Fruit fly (Drosophila melanogaster) whole organism, embryonic: ENCODE data around the gene CG32195.
A peak's percentile ranks its signal among the peaks of the same experiment; 100 is the strongest.

Source experiments
- C15 ChIP-seq: fragments of 200-800 bp; sonication (Bioruptor generic); IDR thresholded peaks from 3 replicates; pipeline ENCODE4 v1.3.6; 2022; ENCODE audit warnings: missing biosample characterization, missing genetic modification characterization
- CG10147 ChIP-seq: fragments of 200-800 bp; sonication (Bioruptor generic); optimal IDR thresholded peaks from 2 replicates; lab custom pipeline; 2019; ENCODE audit warnings: missing biosample characterization, mild to moderate bottlenecking, missing genetic modification characterization, moderate library complexity
- CG10979 ChIP-seq: fragments of 200-800 bp; sonication (Bioruptor generic); optimal IDR thresholded peaks from 2 replicates; lab custom pipeline; 2018; ENCODE audit warnings: missing biosample characterization, mild to moderate bottlenecking, missing genetic modification characterization, moderate library complexity
- CG11085 ChIP-seq: fragments of 200-800 bp; sonication (Bioruptor generic); IDR thresholded peaks from 2 replicates; pipeline ENCODE4 v1.3.6; 2022; ENCODE audit warnings: missing biosample characterization, missing genetic modification characterization
- CG11560 ChIP-seq: fragments of 200-800 bp; sonication (Bioruptor generic); IDR thresholded peaks from 3 replicates; pipeline ENCODE4 v1.3.6; 2022; ENCODE audit warnings: missing biosample characterization, missing genetic modification characterization
- CG13775 ChIP-seq: fragments of 200-800 bp; sonication (Bioruptor generic); optimal IDR thresholded peaks from 3 replicates; lab custom pipeline; 2017; ENCODE audit warnings: missing biosample characterization, mild to moderate bottlenecking, missing genetic modification characterization
- CG15011 ChIP-seq: fragments of 200-800 bp; sonication (Bioruptor generic); optimal IDR thresholded peaks from 3 replicates; lab custom pipeline; 2018; ENCODE audit warnings: missing biosample characterization, mild to moderate bottlenecking, missing genetic modification characterization
- CG15479 ChIP-seq: fragments of 200-800 bp; sonication (Bioruptor generic); optimal IDR thresholded peaks from 3 replicates; lab custom pipeline; 2019; ENCODE audit warnings: missing biosample characterization, mild to moderate bottlenecking, missing genetic modification characterization, moderate library complexity
- CG15601 ChIP-seq: fragments of 200-800 bp; sonication (Bioruptor generic); optimal IDR thresholded peaks from 3 replicates; lab custom pipeline; 2019; ENCODE audit warnings: missing biosample characterization, mild to moderate bottlenecking, missing genetic modification characterization, moderate library complexity
- CG17829 ChIP-seq: fragments of 200-800 bp; optimal IDR thresholded peaks from 2 replicates; lab custom pipeline; 2019; ENCODE audit warnings: missing biosample characterization, mild to moderate bottlenecking, missing genetic modification characterization, moderate library complexity
- CG18476 ChIP-seq: fragments of 200-800 bp; sonication (Bioruptor generic); optimal IDR thresholded peaks from 2 replicates; lab custom pipeline; 2016; ENCODE audit warnings: missing biosample characterization, mild to moderate bottlenecking, missing genetic modification characterization
- CG30431 ChIP-seq: fragments of 200-800 bp; sonication (Bioruptor generic); optimal IDR thresholded peaks from 2 replicates; lab custom pipeline; 2017; ENCODE audit warnings: missing biosample characterization, missing genetic modification characterization
- CG31224 ChIP-seq: fragments of 200-800 bp; sonication (Bioruptor generic); IDR thresholded peaks from 2 replicates; pipeline ENCODE4 v1.3.6; 2022; ENCODE audit warnings: missing biosample characterization, missing genetic modification characterization
- CG31441 ChIP-seq: fragments of 200-800 bp; sonication (Bioruptor generic); IDR thresholded peaks from 2 replicates; pipeline ENCODE4 v1.3.6; 2022; ENCODE audit warnings: missing biosample characterization, missing genetic modification characterization
- CG4617 ChIP-seq: fragments of 200-800 bp; sonication (Bioruptor generic); optimal IDR thresholded peaks from 3 replicates; lab custom pipeline; 2016; ENCODE audit warnings: missing biosample characterization, missing genetic modification characterization, borderline replicate concordance
- CG5180 ChIP-seq: fragments of 200-800 bp; sonication (Bioruptor generic); optimal IDR thresholded peaks from 3 replicates; lab custom pipeline; 2017; ENCODE audit warnings: missing biosample characterization, missing genetic modification characterization, mild to moderate bottlenecking, moderate library complexity, missing genetic modification reagents
- CG6683 ChIP-seq: fragments of 200-800 bp; sonication (Bioruptor generic); optimal IDR thresholded peaks from 2 replicates; lab custom pipeline; 2017; ENCODE audit warnings: missing biosample characterization, mild to moderate bottlenecking, missing genetic modification characterization, missing genetic modification reagents
- CG6813 ChIP-seq: fragments of 200-800 bp; sonication (Bioruptor generic); optimal IDR thresholded peaks from 2 replicates; lab custom pipeline; 2017; ENCODE audit warnings: missing biosample characterization, missing genetic modification characterization, mild to moderate bottlenecking, moderate library complexity, missing genetic modification reagents
- CG8388 ChIP-seq: fragments of 200-800 bp; sonication (Bioruptor generic); optimal IDR thresholded peaks from 2 replicates; lab custom pipeline; 2019; ENCODE audit warnings: missing biosample characterization, mild to moderate bottlenecking, missing genetic modification characterization, moderate library complexity
- CG9215 ChIP-seq: fragments of 200-800 bp; sonication (Bioruptor generic); IDR thresholded peaks from 2 replicates; pipeline ENCODE4 v1.3.6; 2022; ENCODE audit warnings: missing biosample characterization, missing genetic modification characterization
- Dip2 ChIP-seq: fragments of 200-800 bp; sonication (Bioruptor generic); IDR thresholded peaks from 2 replicates; pipeline ENCODE4 v1.3.6; 2022; ENCODE audit warnings: missing biosample characterization, missing genetic modification characterization
- Dll ChIP-seq: fragments of 200-800 bp; sonication (Bioruptor generic); IDR thresholded peaks from 4 replicates; pipeline ENCODE4 v1.3.6; 2022; ENCODE audit warnings: missing biosample characterization, missing genetic modification characterization; ENCODE audit not compliant: partially characterized antibody
- Dp ChIP-seq: fragments of 200-800 bp; sonication (Bioruptor generic); optimal IDR thresholded peaks from 2 replicates; lab custom pipeline; 2018; ENCODE audit warnings: missing biosample characterization, mild to moderate bottlenecking, missing genetic modification characterization, moderate library complexity
- Fer2 ChIP-seq: fragments of 200-800 bp; sonication (Bioruptor generic); optimal IDR thresholded peaks from 2 replicates; lab custom pipeline; 2018; ENCODE audit warnings: missing biosample characterization, mild to moderate bottlenecking, missing genetic modification characterization, moderate library complexity
- Hey ChIP-seq: fragments of 200-800 bp; sonication (Bioruptor generic); optimal IDR thresholded peaks from 3 replicates; lab custom pipeline; 2018; ENCODE audit warnings: missing biosample characterization, mild to moderate bottlenecking, missing genetic modification characterization
- Lhr ChIP-seq: fragments of 200-800 bp; sonication (Bioruptor generic); optimal IDR thresholded peaks from 3 replicates; lab custom pipeline; 2017; ENCODE audit warnings: mild to moderate bottlenecking, missing biosample characterization, missing genetic modification reagents, missing genetic modification characterization
- amos ChIP-seq: fragments of 200-800 bp; sonication (Bioruptor generic); IDR thresholded peaks from 2 replicates; pipeline ENCODE4 v1.3.6; 2022; ENCODE audit warnings: missing biosample characterization, missing genetic modification characterization; ENCODE audit not compliant: partially characterized antibody
- ap ChIP-seq: fragments of 200-800 bp; sonication (Bioruptor generic); IDR thresholded peaks from 2 replicates; pipeline ENCODE4 v1.3.6; 2022; ENCODE audit warnings: missing biosample characterization, missing genetic modification characterization
- ato ChIP-seq: fragments of 200-800 bp; sonication (Bioruptor generic); IDR thresholded peaks from 2 replicates; pipeline ENCODE4 v1.3.6; 2022; ENCODE audit warnings: missing biosample characterization, missing genetic modification characterization; ENCODE audit not compliant: partially characterized antibody
- chif ChIP-seq, 2 experiments: fragments of 200-800 bp; sonication (Bioruptor generic); optimal IDR thresholded peaks; 3 replicates each; lab custom pipeline; 2016; ENCODE audit warnings: missing biosample characterization in 2 of 2, missing genetic modification characterization in 2 of 2
- crc ChIP-seq: fragments of 200-800 bp; sonication (Bioruptor generic); optimal IDR thresholded peaks from 2 replicates; lab custom pipeline; 2016; ENCODE audit warnings: missing biosample characterization, missing genetic modification characterization
- danr ChIP-seq: fragments of 200-800 bp; sonication (Bioruptor generic); IDR thresholded peaks from 2 replicates; pipeline ENCODE4 v1.3.6; 2022; ENCODE audit warnings: missing biosample characterization, missing genetic modification characterization
- dimm ChIP-seq: fragments of 200-800 bp; sonication (Bioruptor generic); IDR thresholded peaks from 2 replicates; pipeline ENCODE4 v1.3.6; 2022; ENCODE audit warnings: missing biosample characterization, missing genetic modification characterization
- fru ChIP-seq: fragments of >200 bp; optimal IDR thresholded peaks from 2 replicates; lab custom pipeline; 2017
- fu2 ChIP-seq: fragments of 200-800 bp; sonication (Bioruptor generic); optimal IDR thresholded peaks from 2 replicates; lab custom pipeline; 2016; ENCODE audit warnings: missing biosample characterization, missing genetic modification characterization
- inv ChIP-seq: fragments of 200-800 bp; sonication (Bioruptor generic); IDR thresholded peaks from 2 replicates; pipeline ENCODE4 v1.3.6; 2022; ENCODE audit warnings: missing biosample characterization, missing genetic modification characterization; ENCODE audit not compliant: partially characterized antibody
- jing ChIP-seq: fragments of 200-800 bp; sonication (Bioruptor generic); optimal IDR thresholded peaks from 2 replicates; lab custom pipeline; 2018; ENCODE audit warnings: missing biosample characterization, mild to moderate bottlenecking, missing genetic modification characterization
- kay ChIP-seq: fragments of 200-800 bp; sonication (Bioruptor generic); optimal IDR thresholded peaks from 2 replicates; lab custom pipeline; 2016; ENCODE audit warnings: missing biosample characterization, missing genetic modification characterization
- sc ChIP-seq, 3 experiments: fragments of >200 bp in 2 of 3; fragments of 200-800 bp in 1 of 3; sonication (Bioruptor generic) in 1 of 3; optimal IDR thresholded peaks; 2 replicates in 2 of 3; 3 replicates in 1 of 3; lab custom pipeline; 2017; ENCODE audit warnings: mild to moderate bottlenecking in 1 of 3, missing biosample characterization in 1 of 3, missing genetic modification characterization in 1 of 3, missing genetic modification reagents in 1 of 3
- sens ChIP-seq: fragments of 200-800 bp; sonication (Bioruptor generic); peaks from one replicate; lab custom pipeline; 2016; ENCODE audit warnings: missing biosample characterization, missing genetic modification characterization
- slou ChIP-seq: fragments of 200-800 bp; sonication (Bioruptor generic); optimal IDR thresholded peaks from 3 replicates; lab custom pipeline; 2016; ENCODE audit warnings: missing biosample characterization, missing genetic modification characterization
- tll ChIP-seq, 2 experiments: fragments of 200-800 bp in 1 of 2; fragments of >200 bp in 1 of 2; sonication (Bioruptor generic) in 1 of 2; optimal IDR thresholded peaks; 2 replicates each; lab custom pipeline; 2017 to 2019; ENCODE audit warnings: missing biosample characterization in 2 of 2, missing genetic modification characterization in 2 of 2, mild to moderate bottlenecking in 1 of 2, moderate library complexity in 1 of 2
- trem ChIP-seq: fragments of 200-800 bp; optimal IDR thresholded peaks from 3 replicates; lab custom pipeline; 2019; ENCODE audit warnings: missing biosample characterization, mild to moderate bottlenecking, missing genetic modification characterization, moderate library complexity
- usp ChIP-seq: fragments of >200 bp; optimal IDR thresholded peaks from 2 replicates; lab custom pipeline; 2017; ENCODE audit warnings: missing biosample characterization, missing genetic modification characterization
- vnd ChIP-seq: fragments of 200-800 bp; sonication (Bioruptor generic); IDR thresholded peaks from 3 replicates; pipeline ENCODE4 v1.3.6; 2022; ENCODE audit warnings: missing biosample characterization, missing genetic modification characterization; ENCODE audit not compliant: partially characterized antibody
- yki ChIP-seq: fragments of >200 bp; optimal IDR thresholded peaks from 3 replicates; lab custom pipeline; 2018
- zfh1 ChIP-seq: fragments of 200-800 bp; sonication (Bioruptor generic); IDR thresholded peaks from 3 replicates; pipeline ENCODE4 v1.3.6; 2022; ENCODE audit warnings: missing biosample characterization, missing genetic modification characterization

The CG32195 gene

dm6 chr3L:18106021-18106944 is 6.5 kb upstream of the CG32195 start, which contains the start of the genes CG13698 and mRpS26 (continued):
- TF ChIP-seq CG17829 (tag; lab: Kevin White, UChicago): peak; percentile 71
- no peak; the same call in 2 of the 3 replicates for TF ChIP-seq zfh1 (GFP tag; lab: Robert Waterston, UW)
- TF ChIP-seq CG9215 (GFP tag; lab: Robert Waterston, UW): peak; percentile 4; the same call in 1 of the 2 replicates
- no peak for TF ChIP-seq danr
- TF ChIP-seq CG15479 (GFP tag; lab: Kevin White, UChicago): peak; percentile 7
- peak; percentile 52 for TF ChIP-seq CG10979
- TF ChIP-seq ato (GFP tag; lab: Robert Waterston, UW): 0 out of 2 replicates have a peak, but pooled peaks have one; percentile 29
- TF ChIP-seq Lhr (GFP tag; lab: Kevin White, UChicago): peak; percentile 65
- TF ChIP-seq CG6813 (GFP tag; lab: Kevin White, UChicago): no peak
- peak; percentile 74 for TF ChIP-seq CG15601 (tag; lab: Kevin White, UChicago)
- TF ChIP-seq chif (GFP tag; optimal IDR thresholded peaks at IDR 0.05; lab: Kevin White, UChicago): no peak
- no peak for TF ChIP-seq fu2 (GFP tag; lab: Kevin White, UChicago)
- no peak; the same call in 1 of the 2 replicates for TF ChIP-seq amos (GFP tag; lab: Robert Waterston, UW)
- TF ChIP-seq CG6683 (GFP tag; lab: Kevin White, UChicago): peak; percentile 40
- TF ChIP-seq CG11560: no peak
- no peak for TF ChIP-seq sc (optimal IDR thresholded peaks at IDR 0.05; lab: Kevin White, UChicago)
- TF ChIP-seq sc (GFP tag; optimal IDR thresholded peaks at IDR 0.05; lab: Kevin White, UChicago): no peak
- TF ChIP-seq slou: peak; percentile 19
- TF ChIP-seq Fer2: peak; percentile 65
- peak; percentile 44; the same call in 1 of the 2 replicates for TF ChIP-seq inv (GFP tag; lab: Robert Waterston, UW)
- TF ChIP-seq CG11085 (GFP tag; lab: Robert Waterston, UW): peak; percentile 51; the same call in 1 of the 2 replicates
- TF ChIP-seq C15 (GFP tag; lab: Robert Waterston, UW): no peak
- peak; percentile 65 for TF ChIP-seq CG10147
- peak; percentile 14 for TF ChIP-seq CG18476 (GFP tag; lab: Kevin White, UChicago)
- peak; percentile 83 for TF ChIP-seq CG31441 (GFP tag; lab: Robert Waterston, UW)
- TF ChIP-seq Dp (GFP tag; lab: Kevin White, UChicago): peak; percentile 7
- no peak for TF ChIP-seq yki (lab: Kevin White, UChicago)
- no peak for TF ChIP-seq dimm (GFP tag; lab: Robert Waterston, UW)
- no peak for TF ChIP-seq CG5180
- peak; percentile 60 for TF ChIP-seq CG15011 (GFP tag; lab: Kevin White, UChicago)
- TF ChIP-seq usp (GFP tag; lab: Kevin White, UChicago): no peak
- TF ChIP-seq crc (GFP tag; lab: Kevin White, UChicago): no peak
- TF ChIP-seq trem (tag; lab: Kevin White, UChicago): peak; percentile 38
- TF ChIP-seq CG30431 (GFP tag; lab: Kevin White, UChicago): peak; percentile 35
- TF ChIP-seq tll (GFP tag; optimal IDR thresholded peaks at IDR 0.05; lab: Kevin White, UChicago): no peak
- no peak for TF ChIP-seq fru
- TF ChIP-seq sens (GFP tag; lab: Kevin White, UChicago): peak; percentile 91
- TF ChIP-seq ap (GFP tag; lab: Robert Waterston, UW): 0 out of 2 replicates have a peak, but pooled peaks have one; percentile 12
- peak; percentile 14 for TF ChIP-seq CG4617 (GFP tag; lab: Kevin White, UChicago)
- TF ChIP-seq Dip2 (GFP tag; lab: Robert Waterston, UW): no peak
- no peak; the same call in 3 of the 4 replicates for TF ChIP-seq Dll
- TF ChIP-seq vnd: no peak
- TF ChIP-seq CG8388 (GFP tag; lab: Kevin White, UChicago): peak; percentile 57
- no peak for TF ChIP-seq Hey (tag; lab: Kevin White, UChicago)
- TF ChIP-seq jing (GFP tag; lab: Kevin White, UChicago): peak; percentile 21
- TF ChIP-seq CG31224 (GFP tag; lab: Robert Waterston, UW): no peak
- TF ChIP-seq kay (GFP tag; lab: Kevin White, UChicago): peak; percentile 53
- peak; percentile 77 for TF ChIP-seq CG13775 (GFP tag; lab: Kevin White, UChicago)
